Fruit fly (Drosophila melanogaster) whole organism: ENCODE results near the gene Mur29B.

Source experiments
- Dll ChIP-seq: fragments of >200 bp; optimal IDR thresholded peaks from 2 replicates; lab custom pipeline; 2017
- EcR ChIP-seq, 2 experiments: fragments of >200 bp; optimal IDR thresholded peaks; 2 replicates each; lab custom pipeline; 2017; ENCODE audit warnings: missing biosample characterization in 2 of 2, missing genetic modification characterization in 2 of 2, missing genetic modification reagents in 2 of 2
- psq ChIP-seq: fragments of >200 bp; optimal IDR thresholded peaks from 2 replicates; lab custom pipeline; 2017
- usp ChIP-seq: fragments of >200 bp; optimal IDR thresholded peaks from 2 replicates; lab custom pipeline; 2017; ENCODE audit warnings: missing biosample characterization, missing genetic modification characterization, mixed read lengths

DNA sequence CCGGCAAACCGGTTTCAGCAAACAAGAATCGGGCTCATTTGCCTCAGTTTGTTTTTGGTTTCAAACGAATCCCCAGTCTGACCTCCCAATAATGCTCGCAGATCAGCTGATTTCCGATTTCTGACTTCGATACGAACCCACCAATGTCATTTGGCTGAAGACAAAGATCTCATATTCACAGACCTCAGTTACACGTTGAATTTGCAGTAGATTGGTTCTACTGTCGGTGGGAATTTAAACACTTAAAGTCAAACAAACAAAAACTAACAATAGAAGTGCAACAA lies 24.8 kb upstream of the Mur29B start, which contains the start of gene CG14275:
- TF ChIP-seq EcR (GFP tag; optimal IDR thresholded peaks at IDR 0.05; lab: Kevin White, UChicago) (no peak), usp (GFP tag; lab: Kevin White, UChicago) (no peak), psq (lab: Kevin White, UChicago) (no peak), Dll (lab: Kevin White, UChicago) (no peak)
